Worm (Caenorhabditis elegans) whole organism, late embryonic: Measurements from ENCODE around the gene C34E10.10.

ENCODE experiments used
- K02D7.2 ChIP-seq: sonication (generic microtip); optimal IDR thresholded peaks from 2 replicates; lab custom pipeline; 2017; ENCODE audit warnings: mild to moderate bottlenecking, missing genetic modification characterization, missing compliant biosample characterization
- ama-1 ChIP-seq: fragments of 150-350 bp; optimal IDR thresholded peaks from 2 replicates; lab custom pipeline; 2014
- dve-1 ChIP-seq: sonication (generic microtip); optimal IDR thresholded peaks from 2 replicates; lab custom pipeline; 2017; ENCODE audit warnings: antibody characterized with exemption, mild to moderate bottlenecking, missing genetic modification characterization, missing compliant biosample characterization
- fkh-10 ChIP-seq: fragments of 150-350 bp; optimal IDR thresholded peaks from 2 replicates; lab custom pipeline; 2014; ENCODE audit warnings: missing biosample characterization, missing genetic modification reagents, missing genetic modification characterization
- madf-2 ChIP-seq: sonication (generic microtip); optimal IDR thresholded peaks from 2 replicates; lab custom pipeline; 2017; ENCODE audit warnings: missing genetic modification characterization, missing compliant biosample characterization
- mec-3 ChIP-seq: sonication (generic microtip); optimal IDR thresholded peaks from 2 replicates; lab custom pipeline; 2016; ENCODE audit warnings: borderline replicate concordance, missing genetic modification characterization, missing compliant biosample characterization
- npax-4 ChIP-seq: sonication (generic microtip); optimal IDR thresholded peaks from 2 replicates; lab custom pipeline; 2016; ENCODE audit warnings: missing genetic modification characterization, missing compliant biosample characterization
- pha-4 ChIP-seq: fragments of 150-350 bp; optimal IDR thresholded peaks from 2 replicates; lab custom pipeline; 2018; ENCODE audit warnings: missing biosample characterization, missing genetic modification reagents, missing genetic modification characterization
- unc-3 ChIP-seq, 2 experiments: fragments of 200-800 bp in 1 of 2; sonication (Bioruptor generic) in 1 of 2; sonication (generic microtip) in 1 of 2; conservative IDR thresholded peaks in 1 of 2; optimal IDR thresholded peaks in 1 of 2; 2 replicates each; pipeline versions ENCODE4 v1.3.6 to Lab custom; 2016 to 2022; ENCODE audit warnings: missing compliant biosample characterization in 2 of 2, missing genetic modification characterization in 2 of 2, missing genetic modification reagents in 1 of 2

- TF ChIP-seq npax-4 (tag; lab: Kevin White, UChicago), result no peak
- TF ChIP-seq ama-1 (lab: Kevin White, UChicago), result no peak
- TF ChIP-seq unc-3 (GFP tag; conservative IDR thresholded peaks at IDR 0.05; lab: Robert Waterston, UW), result no peak
- no peak for TF ChIP-seq unc-3 (tag; optimal IDR thresholded peaks at IDR 0.05; lab: Kevin White, UChicago)
- no peak for TF ChIP-seq dve-1 (tag; lab: Kevin White, UChicago)
- TF ChIP-seq fkh-10 (GFP tag; lab: Kevin White, UChicago), result no peak
- no peak for TF ChIP-seq K02D7.2
- TF ChIP-seq pha-4 (tag; lab: Kevin White, UChicago), result no peak
- no peak for TF ChIP-seq mec-3 (tag; lab: Kevin White, UChicago)
- TF ChIP-seq madf-2, result no peak
These were observed 1.2 kb upstream of the C34E10.10 start for ce11 chrIII:5228839-5229238.
